Fruit fly (Drosophila melanogaster): Measurements from ENCODE around the gene CG14710.

CG14710 gene

dm6 chr3R:11663441-11663840 is 43.6 kb downstream of the CG14710 start (continued):
- TF ChIP-seq Lpt (GFP tag; optimal IDR thresholded peaks at IDR 0.05) (no peak), Side (GFP tag; optimal IDR thresholded peaks at IDR 0.05) (no peak), CG17802 (tag; optimal IDR thresholded peaks at IDR 0.05) (no peak), Asciz (GFP tag; optimal IDR thresholded peaks at IDR 0.05) (peak; percentile 45), slou (GFP tag; optimal IDR thresholded peaks at IDR 0.05) (no peak), unc-4 (GFP tag; IDR thresholded peaks at IDR 0.05; ENCODE audit: partially characterized antibody) (no peak), CG17186 (GFP tag; optimal IDR thresholded peaks at IDR 0.05) (no peak), Antp (GFP tag; optimal IDR thresholded peaks at IDR 0.05) (no peak), Atf3 (GFP tag; optimal IDR thresholded peaks at IDR 0.05) (no peak), Hr51 (GFP tag; optimal IDR thresholded peaks at IDR 0.05) (peak in 1 of 2 experiments; percentile 83), CG10209 (GFP tag; optimal IDR thresholded peaks at IDR 0.05) (peak; percentile 49), CG11560 (tag; IDR thresholded peaks at IDR 0.05) (no peak), CG42726 (GFP tag; IDR thresholded peaks at IDR 0.05; ENCODE audit: partially characterized antibody) (no peak), HLH54F (GFP tag; optimal IDR thresholded peaks at IDR 0.05) (no peak), Hsf (GFP tag; optimal IDR thresholded peaks at IDR 0.05) (peak; percentile 20), CG31224 (GFP tag; IDR thresholded peaks at IDR 0.05) (no peak), sqz (GFP tag; optimal IDR thresholded peaks at IDR 0.05) (no peak), sob (GFP tag; IDR thresholded peaks at IDR 0.05) (no peak), Neu2 (GFP tag; optimal IDR thresholded peaks at IDR 0.05; ENCODE audit: borderline replicate concordance) (no peak), seq (GFP tag; IDR thresholded peaks at IDR 0.05) (no peak), cato (GFP tag; optimal IDR thresholded peaks at IDR 0.05; ENCODE audit: borderline replicate concordance) (no peak), dimm (GFP tag; IDR thresholded peaks at IDR 0.05) (no peak), CG7963 (GFP tag; IDR thresholded peaks at IDR 0.05; ENCODE audit: partially characterized antibody) (no peak), CG1647 (GFP tag; optimal IDR thresholded peaks at IDR 0.05) (no peak), dan (GFP tag; IDR thresholded peaks at IDR 0.05) (no peak), wor (GFP tag; IDR thresholded peaks at IDR 0.05) (no peak), gcm2 (GFP tag; optimal IDR thresholded peaks at IDR 0.05) (no peak), CG4360 (GFP tag; IDR thresholded peaks at IDR 0.05) (no peak), tio (GFP tag; optimal IDR thresholded peaks at IDR 0.05) (no peak), Dbx (GFP tag; IDR thresholded peaks at IDR 0.05) (no peak), CrebB (tag; optimal IDR thresholded peaks at IDR 0.05) (no peak), CG8388 (GFP tag; optimal IDR thresholded peaks at IDR 0.05) (peak; percentile 34), CG14050 (GFP tag; IDR thresholded peaks at IDR 0.05) (no peak), trh (GFP tag; optimal IDR thresholded peaks at IDR 0.05) (no peak), Hr78 (GFP tag; optimal IDR thresholded peaks at IDR 0.05) (peak in 1 of 2 experiments; percentile 64), CG32767 (GFP tag; IDR thresholded peaks at IDR 0.05) (no peak), gem (tag; optimal IDR thresholded peaks at IDR 0.05) (peak; percentile 79), NC2β (GFP tag; optimal IDR thresholded peaks at IDR 0.05) (no peak), Oli (tag; optimal IDR thresholded peaks at IDR 0.05) (peak; percentile 70), Eip74EF (GFP tag; optimal IDR thresholded peaks at IDR 0.05) (peak in 1 of 2 experiments; percentile 65), Sox102F (GFP tag; optimal IDR thresholded peaks at IDR 0.05) (peak; percentile 71), CG15479 (GFP tag; optimal IDR thresholded peaks at IDR 0.05) (no peak), CG10147 (GFP tag; optimal IDR thresholded peaks at IDR 0.05) (no peak), CG12769 (tag; optimal IDR thresholded peaks at IDR 0.05) (no peak), lilli (GFP tag; optimal IDR thresholded peaks at IDR 0.05) (no peak), CG33213 (GFP tag; optimal IDR thresholded peaks at IDR 0.05) (no peak), CG7372 (GFP tag; IDR thresholded peaks at IDR 0.05) (no peak), chif (GFP tag; optimal IDR thresholded peaks at IDR 0.05) (no peak), CG1602 (GFP tag; optimal IDR thresholded peaks at IDR 0.05) (no peak), CG3065 (GFP tag; optimal IDR thresholded peaks at IDR 0.05) (no peak), CG8359 (GFP tag; optimal IDR thresholded peaks at IDR 0.05; ENCODE audit: borderline replicate concordance) (no peak)
